Worm (Caenorhabditis elegans): ENCODE results near the gene chil-26.

ce11 chrII:9498589-9498988, 23.7 kb downstream of the chil-26 start:
- TF ChIP-seq ztf-11 (tag; optimal IDR thresholded peaks at IDR 0.05) (no peak), ces-1 (GFP tag; optimal IDR thresholded peaks at IDR 0.05) (peak; percentile 24), mls-2 (tag; optimal IDR thresholded peaks at IDR 0.05) (no peak), nhr-237 (tag; optimal IDR thresholded peaks at IDR 0.05) (no peak), pha-4 (tag; optimal IDR thresholded peaks at IDR 0.05) (no peak), ceh-83 (GFP tag; optimal IDR thresholded peaks at IDR 0.05) (no peak), elt-3 (tag; optimal IDR thresholded peaks at IDR 0.05) (no peak), sptf-1 (tag; optimal IDR thresholded peaks at IDR 0.05) (no peak), nhr-28 (tag; optimal IDR thresholded peaks at IDR 0.05) (no peak), mep-1 (tag; optimal IDR thresholded peaks at IDR 0.05) (no peak)

All from whole organism, mixed stage, embryonic.